Worm (Caenorhabditis elegans) whole organism, L3 larva: ENCODE results near the gene Y71H2B.11.

Experiments used
- ZK546.5 ChIP-seq: sonication (generic microtip); optimal IDR thresholded peaks from 2 replicates; lab custom pipeline; 2017; ENCODE audit warnings: missing biosample characterization, missing genetic modification characterization
- aly-2 ChIP-seq: fragments of 150-350 bp; optimal IDR thresholded peaks from 2 replicates; lab custom pipeline; 2014; ENCODE audit warnings: missing biosample characterization, missing genetic modification characterization
- ama-1 ChIP-seq: fragments of 150-350 bp; optimal IDR thresholded peaks from 2 replicates; lab custom pipeline; 2018
- ceh-16 ChIP-seq: sonication (generic microtip); optimal IDR thresholded peaks from 2 replicates; lab custom pipeline; 2017; ENCODE audit warnings: missing biosample characterization, missing genetic modification characterization
- ceh-28 ChIP-seq: fragments of 150-350 bp; optimal IDR thresholded peaks from 2 replicates; lab custom pipeline; 2014; ENCODE audit warnings: missing biosample characterization, missing genetic modification reagents, missing genetic modification characterization
- ceh-9 ChIP-seq: sonication (generic microtip); optimal IDR thresholded peaks from 2 replicates; lab custom pipeline; 2018; ENCODE audit warnings: missing biosample characterization, missing genetic modification characterization
- daf-12 ChIP-seq: fragments of 150-350 bp; optimal IDR thresholded peaks from 2 replicates; lab custom pipeline; 2014; ENCODE audit warnings: missing biosample characterization, missing genetic modification reagents, missing genetic modification characterization
- egl-27 ChIP-seq: sonication (generic microtip); optimal IDR thresholded peaks from 4 replicates; lab custom pipeline; 2017; ENCODE audit warnings: missing biosample characterization, missing genetic modification reagents, missing genetic modification characterization
- egl-5 ChIP-seq: fragments of 150-350 bp; optimal IDR thresholded peaks from 2 replicates; lab custom pipeline; 2017; ENCODE audit warnings: missing biosample characterization, missing genetic modification reagents, missing genetic modification characterization, inconsistent platforms
- elt-1 ChIP-seq: fragments of 150-350 bp; optimal IDR thresholded peaks from 2 replicates; lab custom pipeline; 2014; ENCODE audit warnings: missing biosample characterization, missing genetic modification characterization
- elt-2 ChIP-seq: sonication (generic microtip); optimal IDR thresholded peaks from 2 replicates; lab custom pipeline; 2016; ENCODE audit warnings: missing genetic modification reagents, mild to moderate bottlenecking, missing genetic modification characterization, missing compliant biosample characterization
- elt-3 ChIP-seq, 3 experiments: fragments of 150-350 bp in 1 of 3; sonication (generic microtip) in 2 of 3; optimal IDR thresholded peaks; 2 replicates in 2 of 3; 4 replicates in 1 of 3; lab custom pipeline; 2014 to 2017; ENCODE audit warnings: missing biosample characterization in 3 of 3, missing genetic modification characterization in 3 of 3
- eor-1 ChIP-seq, 2 experiments: fragments of 150-350 bp; optimal IDR thresholded peaks; 2 replicates each; lab custom pipeline; 2014 to 2018; ENCODE audit warnings: missing biosample characterization in 2 of 2, missing genetic modification characterization in 2 of 2
- fkh-10 ChIP-seq: sonication (generic microtip); optimal IDR thresholded peaks from 2 replicates; lab custom pipeline; 2017; ENCODE audit warnings: missing biosample characterization, missing genetic modification reagents, missing genetic modification characterization
- fkh-2 ChIP-seq: fragments of 150-350 bp; optimal IDR thresholded peaks from 2 replicates; lab custom pipeline; 2014; ENCODE audit warnings: missing biosample characterization, missing genetic modification reagents, missing genetic modification characterization
- fos-1 ChIP-seq: fragments of 150-350 bp; optimal IDR thresholded peaks from 2 replicates; lab custom pipeline; 2014; ENCODE audit warnings: missing biosample characterization, missing genetic modification characterization
- hmg-11 ChIP-seq: sonication (generic microtip); optimal IDR thresholded peaks from 2 replicates; lab custom pipeline; 2016; ENCODE audit warnings: missing genetic modification characterization, missing compliant biosample characterization
- jun-1 ChIP-seq: fragments of 150-350 bp; optimal IDR thresholded peaks from 2 replicates; lab custom pipeline; 2014; ENCODE audit warnings: missing biosample characterization, missing genetic modification reagents, missing genetic modification characterization
- lin-39 ChIP-seq: fragments of 150-350 bp; optimal IDR thresholded peaks from 2 replicates; lab custom pipeline; 2018; ENCODE audit warnings: missing biosample characterization, missing genetic modification reagents, missing genetic modification characterization
- lsy-12 ChIP-seq: sonication (generic microtip); optimal IDR thresholded peaks from 2 replicates; lab custom pipeline; 2016; ENCODE audit warnings: mild to moderate bottlenecking, missing genetic modification characterization, missing compliant biosample characterization
- mdl-1 ChIP-seq: fragments of 150-350 bp; optimal IDR thresholded peaks from 2 replicates; lab custom pipeline; 2014; ENCODE audit warnings: missing biosample characterization, missing genetic modification characterization
- mml-1 ChIP-seq: fragments of 150-350 bp; sonication (generic microtip); optimal IDR thresholded peaks from 3 replicates; lab custom pipeline; 2014; ENCODE audit warnings: missing biosample characterization, missing genetic modification characterization
- nfya-1 ChIP-seq: sonication (generic microtip); optimal IDR thresholded peaks from 2 replicates; lab custom pipeline; 2017; ENCODE audit warnings: missing genetic modification characterization, mild to moderate bottlenecking, missing compliant biosample characterization, antibody characterized with exemption, moderate library complexity; ENCODE audit not compliant: insufficient read depth
- nhr-11 ChIP-seq: fragments of 150-350 bp; optimal IDR thresholded peaks from 2 replicates; lab custom pipeline; 2014; ENCODE audit warnings: missing biosample characterization, missing genetic modification characterization
- nhr-12 ChIP-seq: fragments of 150-350 bp; optimal IDR thresholded peaks from 2 replicates; lab custom pipeline; 2014; ENCODE audit warnings: missing biosample characterization, missing genetic modification characterization
- nhr-23 ChIP-seq: fragments of 150-350 bp; optimal IDR thresholded peaks from 2 replicates; lab custom pipeline; 2014; ENCODE audit warnings: missing biosample characterization, missing genetic modification reagents, missing genetic modification characterization
- nhr-237 ChIP-seq: fragments of 150-350 bp; optimal IDR thresholded peaks from 2 replicates; lab custom pipeline; 2014; ENCODE audit warnings: missing biosample characterization, missing genetic modification characterization
- nhr-25 ChIP-seq: sonication (generic microtip); optimal IDR thresholded peaks from 2 replicates; lab custom pipeline; 2017; ENCODE audit warnings: missing biosample characterization, missing genetic modification characterization
- nhr-28 ChIP-seq: fragments of 150-350 bp; optimal IDR thresholded peaks from 2 replicates; lab custom pipeline; 2014; ENCODE audit warnings: missing biosample characterization, missing genetic modification characterization
- nhr-43 ChIP-seq: sonication (generic microtip); optimal IDR thresholded peaks from 2 replicates; lab custom pipeline; 2016; ENCODE audit warnings: mild to moderate bottlenecking, missing genetic modification characterization, missing compliant biosample characterization; ENCODE audit not compliant: poor library complexity, severe bottlenecking
- nhr-67 ChIP-seq: fragments of 150-350 bp; optimal IDR thresholded peaks from 2 replicates; lab custom pipeline; 2014; ENCODE audit warnings: missing biosample characterization, missing genetic modification characterization
- nhr-76 ChIP-seq: fragments of 150-350 bp; sonication (generic microtip); optimal IDR thresholded peaks from 5 replicates; lab custom pipeline; 2014; ENCODE audit warnings: missing biosample characterization, missing genetic modification characterization
- nhr-77 ChIP-seq: fragments of 150-350 bp; optimal IDR thresholded peaks from 2 replicates; lab custom pipeline; 2014; ENCODE audit warnings: missing biosample characterization, missing genetic modification characterization
- pha-4 ChIP-seq: fragments of 150-350 bp; optimal IDR thresholded peaks from 2 replicates; lab custom pipeline; 2014; ENCODE audit warnings: missing biosample characterization, missing genetic modification reagents, missing genetic modification characterization
- sea-2 ChIP-seq: fragments of 150-350 bp; sonication (generic microtip); optimal IDR thresholded peaks from 4 replicates; lab custom pipeline; 2014; ENCODE audit warnings: missing biosample characterization, missing genetic modification reagents, missing genetic modification characterization
- skn-1 ChIP-seq: fragments of 150-350 bp; optimal IDR thresholded peaks from 2 replicates; lab custom pipeline; 2014; ENCODE audit warnings: missing biosample characterization, missing genetic modification characterization
- snpc-4 ChIP-seq: fragments of 150-350 bp; optimal IDR thresholded peaks from 2 replicates; lab custom pipeline; 2014; ENCODE audit warnings: missing biosample characterization, missing genetic modification characterization
- tbx-2 ChIP-seq: sonication (generic microtip); optimal IDR thresholded peaks from 2 replicates; lab custom pipeline; 2016; ENCODE audit warnings: mild to moderate bottlenecking, missing genetic modification characterization, missing compliant biosample characterization
- unc-39 ChIP-seq: sonication (generic microtip); optimal IDR thresholded peaks from 4 replicates; lab custom pipeline; 2017; ENCODE audit warnings: missing biosample characterization, missing genetic modification characterization
- unc-62 ChIP-seq: fragments of 150-350 bp; sonication (generic microtip); optimal IDR thresholded peaks from 4 replicates; lab custom pipeline; 2014; ENCODE audit warnings: missing biosample characterization, missing genetic modification reagents, missing genetic modification characterization
- zag-1 ChIP-seq: fragments of 150-350 bp; optimal IDR thresholded peaks from 2 replicates; lab custom pipeline; 2014; ENCODE audit warnings: missing biosample characterization, missing genetic modification characterization
- ztf-11 ChIP-seq: fragments of 150-350 bp; optimal IDR thresholded peaks from 2 replicates; lab custom pipeline; 2014; ENCODE audit warnings: missing biosample characterization, missing genetic modification characterization
- ztf-4 ChIP-seq: fragments of 150-350 bp; optimal IDR thresholded peaks from 2 replicates; lab custom pipeline; 2014; ENCODE audit warnings: missing biosample characterization, missing genetic modification characterization

The Y71H2B.11 gene

ce11 chrIII:2619559-2619958 lies 15.8 kb downstream of the Y71H2B.11 start, which contains the start of gene ppfr-4:
Gene ppfr-4, plus strand, starts transcription at chrIII:2619936.
- no peak for TF ChIP-seq egl-5 (tag; lab: Kevin White, UChicago)
- no peak for TF ChIP-seq nhr-25 (tag; lab: Kevin White, UChicago)
- TF ChIP-seq mml-1 (tag; lab: Kevin White, UChicago) = no peak
- TF ChIP-seq ZK546.5 = no peak
- TF ChIP-seq nhr-76 (tag; lab: Kevin White, UChicago) = no peak
- TF ChIP-seq elt-2 (tag; lab: Kevin White, UChicago) = no peak
- peak; percentile 28 for TF ChIP-seq nfya-1 (tag; lab: Kevin White, UChicago)
- no peak for TF ChIP-seq sea-2 (GFP tag; lab: Kevin White, UChicago)
- no peak for TF ChIP-seq lsy-12
- no peak for TF ChIP-seq nhr-23 (tag; lab: Kevin White, UChicago)
- no peak for TF ChIP-seq nhr-77 (tag; lab: Kevin White, UChicago)
- TF ChIP-seq ceh-16 = no peak
- no peak for TF ChIP-seq egl-27
- no peak for TF ChIP-seq mdl-1 (tag; lab: Kevin White, UChicago)
- TF ChIP-seq aly-2 (tag; lab: Kevin White, UChicago) = no peak
- TF ChIP-seq eor-1 (tag; optimal IDR thresholded peaks at IDR 0.05; lab: Kevin White, UChicago) = no peak
- TF ChIP-seq fkh-10 = no peak
- no peak for TF ChIP-seq ceh-9 (tag; lab: Kevin White, UChicago)
- no peak for TF ChIP-seq fkh-2
- TF ChIP-seq hmg-11 = peak; percentile 36
- no peak for TF ChIP-seq ama-1 (lab: Kevin White, UChicago)
- no peak for TF ChIP-seq snpc-4 (tag; lab: Kevin White, UChicago)
- TF ChIP-seq jun-1 = no peak
- peak; percentile 28 for TF ChIP-seq pha-4 (tag; lab: Kevin White, UChicago)
- TF ChIP-seq nhr-67 (tag; lab: Kevin White, UChicago) = no peak

- TF ChIP-seq lsy-12 (no peak), nhr-76 (tag; lab: Kevin White, UChicago) (no peak), eor-1 (tag; optimal IDR thresholded peaks at IDR 0.05; lab: Kevin White, UChicago) (no peak), unc-62 (GFP tag; lab: Kevin White, UChicago) (no peak), nhr-67 (tag; lab: Kevin White, UChicago) (no peak), lin-39 (tag; lab: Kevin White, UChicago) (no peak), nhr-77 (tag; lab: Kevin White, UChicago) (no peak), sea-2 (GFP tag; lab: Kevin White, UChicago) (no peak), elt-3 (tag; optimal IDR thresholded peaks at IDR 0.05; lab: Kevin White, UChicago) (no peak), nhr-12 (tag; lab: Kevin White, UChicago) (no peak), ama-1 (lab: Kevin White, UChicago) (no peak), ZK546.5 (no peak), fkh-10 (no peak)
Measured at ce11 chrIII:2622870-2623269, 19.1 kb downstream of the Y71H2B.11 start, which contains the start of gene Y71H2B.2. Gene Y71H2B.2, plus strand, starts transcription at chrIII:2623170.

- TF ChIP-seq aly-2 (tag; lab: Kevin White, UChicago) (no peak), ceh-16 (no peak), zag-1 (tag; lab: Kevin White, UChicago) (no peak), lin-39 (tag; lab: Kevin White, UChicago) (no peak), nhr-23 (tag; lab: Kevin White, UChicago) (peak; percentile 39), nhr-25 (tag; lab: Kevin White, UChicago) (no peak), elt-3 (tag; optimal IDR thresholded peaks at IDR 0.05; lab: Kevin White, UChicago) (no peak), sea-2 (GFP tag; lab: Kevin White, UChicago) (no peak), daf-12 (no peak)
Measured at ce11 chrIII:2628690-2629089, 24.9 kb downstream of the Y71H2B.11 start, which contains the start of gene acbp-8. Gene acbp-8, plus strand, starts transcription at chrIII:2629013.

ce11 chrIII:2632819-2633398 lies 29.1 kb downstream of the Y71H2B.11 start:
- TF ChIP-seq ztf-4 = no peak
- TF ChIP-seq lsy-12 = no peak
- TF ChIP-seq nhr-237 (tag; lab: Kevin White, UChicago) = no peak
- TF ChIP-seq elt-1 (tag; lab: Kevin White, UChicago) = peak; percentile 85
- no peak for TF ChIP-seq tbx-2 (tag; lab: Kevin White, UChicago)
- TF ChIP-seq mdl-1 (tag; lab: Kevin White, UChicago) = no peak
- no peak for TF ChIP-seq nfya-1 (tag; lab: Kevin White, UChicago)
- no peak for TF ChIP-seq unc-62 (GFP tag; lab: Kevin White, UChicago)
- no peak for TF ChIP-seq nhr-12 (tag; lab: Kevin White, UChicago)
- no peak for TF ChIP-seq jun-1
- TF ChIP-seq nhr-43 = peak; percentile 31
- no peak for TF ChIP-seq nhr-28
- TF ChIP-seq nhr-23 (tag; lab: Kevin White, UChicago) = peak; percentile 89
- no peak for TF ChIP-seq unc-39 (tag; lab: Kevin White, UChicago)
- no peak for TF ChIP-seq ztf-11 (tag; lab: Kevin White, UChicago)
- no peak for TF ChIP-seq fos-1
- TF ChIP-seq nhr-11 (tag; lab: Kevin White, UChicago) = no peak
- no peak for TF ChIP-seq eor-1 (tag; optimal IDR thresholded peaks at IDR 0.05; lab: Kevin White, UChicago)
- no peak for TF ChIP-seq fkh-2
- TF ChIP-seq mml-1 (tag; lab: Kevin White, UChicago) = no peak
- no peak for TF ChIP-seq skn-1 (tag; lab: Kevin White, UChicago)
- no peak for TF ChIP-seq ceh-28 (tag; lab: Kevin White, UChicago)
- no peak for TF ChIP-seq ceh-9 (tag; lab: Kevin White, UChicago)
- no peak for TF ChIP-seq ZK546.5
- TF ChIP-seq egl-27 = no peak
- TF ChIP-seq elt-3 (tag; optimal IDR thresholded peaks at IDR 0.05; lab: Kevin White, UChicago) = no peak
- no peak for TF ChIP-seq snpc-4 (tag; lab: Kevin White, UChicago)
- TF ChIP-seq ama-1 (lab: Kevin White, UChicago) = no peak
- TF ChIP-seq elt-2 (tag; lab: Kevin White, UChicago) = no peak
